Worm (Caenorhabditis elegans): Measurements from ENCODE around the gene unc-53.

unc-53 gene

DNA sequence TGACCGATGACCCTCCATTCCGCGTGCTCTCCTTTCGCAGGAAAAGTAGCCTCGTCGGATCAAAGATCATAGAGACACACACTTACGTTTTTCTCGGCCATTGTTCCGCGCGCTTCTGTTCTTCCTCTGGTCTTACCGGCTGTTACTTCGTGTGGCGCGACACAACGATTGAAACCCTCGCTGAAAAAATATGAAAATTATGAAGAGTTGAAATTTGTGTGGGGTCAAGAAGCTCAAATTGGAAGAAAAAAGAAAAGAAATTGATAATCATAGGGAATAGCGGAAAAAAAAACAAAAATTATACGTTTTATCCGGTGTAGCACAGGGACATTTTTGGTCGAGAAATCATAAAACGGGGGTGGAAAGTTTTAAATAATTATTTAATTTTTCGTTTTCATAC lies 48.2 kb downstream of the unc-53 start, which contains the start of gene cey-1:
cey-1 (minus strand) TSS at position 180 of the 400 bp plus-strand sequence.
- TF ChIP-seq mdl-1 (tag; optimal IDR thresholded peaks at IDR 0.05) = no peak
- peak; percentile 90 for TF ChIP-seq aha-1 (tag)
- TF ChIP-seq ZK546.5 (tag; optimal IDR thresholded peaks at IDR 0.05) = no peak

DNA sequence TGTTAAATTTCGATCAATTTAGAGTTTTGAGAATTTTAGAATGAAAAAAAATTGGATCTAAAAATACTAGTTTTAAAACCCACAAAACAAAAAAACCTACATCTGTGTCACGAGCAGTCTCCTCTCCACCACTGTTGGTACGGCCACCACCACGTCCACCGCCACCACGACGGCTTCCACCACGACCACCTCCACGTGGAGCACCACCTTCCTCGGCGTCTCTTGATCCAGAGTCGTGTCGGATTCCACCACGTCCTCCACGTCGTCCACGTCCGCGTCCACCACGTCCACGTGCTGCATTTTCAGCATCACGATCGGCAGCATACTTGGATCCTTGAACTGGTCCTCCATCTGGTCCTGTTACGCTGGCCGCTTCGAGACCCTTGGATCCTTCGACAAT lies 49.1 kb downstream of the unc-53 start:
- TF ChIP-seq set-16 (GFP tag; IDR thresholded peaks at IDR 0.05) (peak; percentile 83), ama-1 (optimal IDR thresholded peaks at IDR 0.05) (no peak)

DNA sequence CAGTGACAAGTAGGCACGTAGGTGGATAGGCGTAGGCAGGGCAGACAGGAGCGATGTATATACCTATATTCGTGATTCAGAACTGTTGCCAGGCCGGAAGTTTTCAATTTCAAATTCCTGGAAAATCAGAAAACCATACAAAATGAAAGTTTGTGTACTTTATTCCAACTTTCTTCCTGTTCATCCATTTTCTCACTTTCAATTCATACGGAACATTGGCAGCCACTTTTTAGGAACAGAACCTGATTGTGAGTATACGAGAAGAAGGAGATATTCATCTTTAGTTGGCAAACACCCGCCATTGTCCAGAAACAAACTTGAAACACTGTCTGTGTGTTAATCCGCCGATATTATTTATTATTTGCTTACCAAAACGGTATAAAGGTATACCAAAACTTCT lies 53.5 kb downstream of the unc-53 start, which contains the start of gene srlf-15:
srlf-15 (plus strand) TSS at position 301 of the 400 bp plus-strand sequence.
- no peak for TF ChIP-seq nhr-76 (tag; optimal IDR thresholded peaks at IDR 0.05)
- TF ChIP-seq jun-1 (tag; optimal IDR thresholded peaks at IDR 0.05) = no peak
- no peak for TF ChIP-seq lin-38 (GFP tag; IDR thresholded peaks at IDR 0.05)
- no peak for TF ChIP-seq nhr-6 (tag; optimal IDR thresholded peaks at IDR 0.05)
- TF ChIP-seq Y5F2A.4 (GFP tag; optimal IDR thresholded peaks at IDR 0.05) = no peak
- TF ChIP-seq ceh-82 (tag; optimal IDR thresholded peaks at IDR 0.05) = no peak
- no peak for TF ChIP-seq R02D3.7 (tag; optimal IDR thresholded peaks at IDR 0.05)
- no peak for TF ChIP-seq ama-1 (optimal IDR thresholded peaks at IDR 0.05)
- TF ChIP-seq mxl-2 (GFP tag; conservative IDR thresholded peaks at IDR 0.05) = no peak
- TF ChIP-seq nhr-77 (tag; optimal IDR thresholded peaks at IDR 0.05) = no peak
- TF ChIP-seq F49E8.2 (tag; optimal IDR thresholded peaks at IDR 0.05; ENCODE audit: borderline replicate concordance) = no peak
- TF ChIP-seq fkh-10 (GFP tag; optimal IDR thresholded peaks at IDR 0.05) = no peak
- no peak for TF ChIP-seq snpc-1.2 (GFP tag; IDR thresholded peaks at IDR 0.05)
- TF ChIP-seq unc-62 (GFP tag; optimal IDR thresholded peaks at IDR 0.05 in 1 of 2) = no peak
- TF ChIP-seq unc-62 (tag; optimal IDR thresholded peaks at IDR 0.05) = no peak

DNA sequence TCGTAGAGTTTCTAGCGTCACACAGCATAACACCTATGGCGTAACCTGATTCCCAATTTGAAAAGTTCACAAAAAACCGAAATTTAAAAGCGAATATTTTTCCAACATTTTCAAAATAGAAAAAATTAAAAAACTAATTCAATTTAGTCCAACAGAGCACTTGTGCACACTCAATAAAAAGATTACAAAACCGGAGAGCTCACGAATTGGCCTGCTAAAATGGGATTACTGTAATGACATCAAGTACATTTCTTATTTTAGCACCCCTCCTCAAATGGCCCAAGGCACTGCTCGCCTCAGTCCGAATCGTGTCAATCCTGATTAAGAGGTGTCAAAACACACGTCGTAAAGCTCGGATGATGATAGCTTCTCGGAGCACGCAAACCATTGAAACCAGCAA lies 56.4 kb downstream of the unc-53 start:
- TF ChIP-seq unc-62 (GFP tag; optimal IDR thresholded peaks at IDR 0.05 in 1 of 2) (peak in 1 of 2 experiments; percentile 65), unc-62 (tag; optimal IDR thresholded peaks at IDR 0.05) (no peak), R02D3.7 (tag; optimal IDR thresholded peaks at IDR 0.05) (no peak), mxl-3 (GFP tag; optimal IDR thresholded peaks at IDR 0.05) (no peak), hlh-30 (tag; optimal IDR thresholded peaks at IDR 0.05; ENCODE audit: insufficient read depth) (no peak), mdt-29 (GFP tag; IDR thresholded peaks at IDR 0.05) (no peak), Y105C5A.15 (GFP tag; IDR thresholded peaks at IDR 0.05) (no peak), madf-9 (GFP tag; conservative IDR thresholded peaks at IDR 0.05) (no peak)

DNA sequence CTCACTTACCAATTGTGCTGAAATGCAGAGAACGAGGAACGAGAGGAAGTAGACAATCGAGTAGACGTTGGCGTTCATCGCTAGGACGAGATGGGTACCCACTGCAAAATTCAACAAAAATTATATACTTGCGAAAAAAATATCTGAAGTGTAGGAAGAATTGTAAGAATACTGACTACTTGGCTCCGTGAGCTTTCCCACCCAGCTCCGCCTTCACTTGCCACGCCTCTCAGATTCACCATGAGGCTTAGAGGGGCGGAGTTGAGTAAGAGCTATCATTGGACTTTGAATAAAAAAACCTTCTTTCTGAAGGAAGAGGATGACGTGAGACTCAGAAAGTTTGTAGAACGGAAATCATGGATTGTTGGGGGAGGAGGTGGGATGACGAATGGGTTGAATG lies 59.0 kb downstream of the unc-53 start, which contains the start of gene nlp-18:
nlp-18 (minus strand) TSS at position 101 of the 400 bp plus-strand sequence.
- TF ChIP-seq snpc-1.2 (GFP tag; IDR thresholded peaks at IDR 0.05) = no peak
- peak; percentile 25 for TF ChIP-seq aha-1 (tag)

DNA sequence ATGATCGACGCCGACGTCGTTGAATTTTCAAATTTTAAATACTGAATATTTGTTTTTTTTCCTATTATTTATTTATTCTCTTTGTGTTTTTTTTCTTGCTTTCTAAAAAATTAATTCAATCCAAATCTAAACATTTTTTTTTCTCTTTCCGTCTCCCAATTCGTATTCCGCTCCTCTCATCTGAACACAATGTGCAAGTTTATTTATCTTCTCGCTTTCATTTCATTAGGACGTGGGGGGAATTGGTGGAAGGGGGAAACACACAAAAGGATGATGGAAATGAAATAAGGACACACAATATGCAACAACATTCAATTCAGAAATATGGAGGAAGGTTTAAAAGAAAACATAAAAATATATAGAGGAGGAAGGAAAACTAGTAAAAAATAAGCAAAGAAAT lies 61.5 kb downstream of the unc-53 start:
- TF ChIP-seq unc-62 (GFP tag; optimal IDR thresholded peaks at IDR 0.05 in 1 of 2) = peak in 1 of 2 experiments; percentile 43
- no peak for TF ChIP-seq unc-62 (tag; optimal IDR thresholded peaks at IDR 0.05)
- TF ChIP-seq aha-1 (tag) = peak; percentile 71
- TF ChIP-seq lin-1 (GFP tag; IDR thresholded peaks at IDR 0.05) = no peak

DNA sequence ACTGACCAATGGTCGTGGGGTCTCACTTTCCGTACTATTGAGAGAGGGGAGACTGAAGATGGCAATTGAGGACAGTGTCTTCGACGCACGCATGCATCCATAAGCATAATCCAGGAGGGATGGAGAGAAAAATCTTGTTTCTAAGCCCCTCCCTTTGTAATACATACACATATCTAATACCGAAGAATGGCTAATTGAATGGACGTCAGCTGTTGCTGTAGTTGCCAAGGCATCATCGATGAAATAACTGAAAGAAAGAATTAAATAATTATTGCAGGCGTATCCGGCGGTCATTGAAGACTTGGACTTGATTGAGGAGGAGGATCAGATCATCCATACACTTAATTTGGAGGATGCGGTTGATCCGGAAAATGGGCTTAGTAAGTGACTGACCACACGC lies 63.7 kb downstream of the unc-53 start, which contains the start of gene F33A8.7:
F33A8.7 (minus strand) TSS at position 101 of the 400 bp plus-strand sequence.
- TF ChIP-seq spr-3 (GFP tag; optimal IDR thresholded peaks at IDR 0.05) = no peak
- peak; percentile 25 for TF ChIP-seq nhr-48 (tag; optimal IDR thresholded peaks at IDR 0.05)
- peak; percentile 5 for TF ChIP-seq aha-1 (tag)
- no peak for TF ChIP-seq gei-8 (GFP tag; optimal IDR thresholded peaks at IDR 0.05)
- no peak for TF ChIP-seq Y5F2A.4 (GFP tag; optimal IDR thresholded peaks at IDR 0.05)
